Fruit fly (Drosophila melanogaster) whole organism, embryonic: Measurements from ENCODE around the gene CCHa2.

Experiments used
- CG31441 ChIP-seq: fragments of 200-800 bp; sonication (Bioruptor generic); IDR thresholded peaks from 2 replicates; pipeline ENCODE4 v1.3.6; 2022; ENCODE audit warnings: missing biosample characterization, missing genetic modification characterization
- Lpt ChIP-seq: fragments of >200 bp; optimal IDR thresholded peaks from 2 replicates; lab custom pipeline; 2018; ENCODE audit warnings: missing biosample characterization, missing genetic modification characterization

DNA sequence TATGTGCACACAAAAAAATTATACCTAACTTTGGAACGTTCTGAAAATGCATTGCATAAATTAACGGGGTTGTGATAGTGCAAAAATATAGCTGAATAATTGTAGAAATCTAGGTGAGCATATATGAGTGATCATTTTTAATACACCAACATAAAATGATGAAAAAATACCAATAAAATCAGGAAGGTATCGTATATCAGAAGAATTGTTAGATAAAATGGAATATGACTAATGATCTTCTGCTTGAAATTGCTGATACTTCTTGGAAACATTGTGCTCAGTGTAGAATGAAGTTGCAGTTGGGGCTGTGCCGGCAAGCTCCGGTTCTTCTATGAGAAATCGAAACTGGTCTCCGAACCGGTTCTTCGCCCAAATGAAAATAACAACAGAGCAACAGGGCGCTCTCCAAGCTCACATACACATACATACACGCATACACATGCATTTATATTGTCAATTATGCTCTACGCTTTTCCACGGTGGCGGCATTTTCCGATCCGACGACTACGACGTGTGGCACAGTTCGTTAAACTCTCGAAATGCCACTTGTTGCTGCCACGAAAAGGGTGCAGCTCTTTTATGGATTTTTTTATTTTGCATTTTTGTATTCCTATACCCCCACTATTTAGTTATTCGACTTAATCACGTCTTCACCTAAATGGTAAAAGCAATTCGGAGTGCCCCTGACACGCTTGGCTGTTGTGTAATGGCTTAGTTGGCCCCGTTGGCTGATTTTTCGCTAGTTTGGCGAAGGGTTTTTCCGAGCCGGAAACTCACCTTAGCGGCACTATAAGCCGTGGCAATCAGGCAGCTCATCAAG, 6.1 kb upstream of the CCHa2 start:
- TF ChIP-seq CG31441 (GFP tag; lab: Robert Waterston, UW) (peak; percentile 90), Lpt (GFP tag; lab: Kevin White, UChicago) (no peak)
